Fruit fly (Drosophila melanogaster): ENCODE data around the gene brwl.

The brwl gene

DNA sequence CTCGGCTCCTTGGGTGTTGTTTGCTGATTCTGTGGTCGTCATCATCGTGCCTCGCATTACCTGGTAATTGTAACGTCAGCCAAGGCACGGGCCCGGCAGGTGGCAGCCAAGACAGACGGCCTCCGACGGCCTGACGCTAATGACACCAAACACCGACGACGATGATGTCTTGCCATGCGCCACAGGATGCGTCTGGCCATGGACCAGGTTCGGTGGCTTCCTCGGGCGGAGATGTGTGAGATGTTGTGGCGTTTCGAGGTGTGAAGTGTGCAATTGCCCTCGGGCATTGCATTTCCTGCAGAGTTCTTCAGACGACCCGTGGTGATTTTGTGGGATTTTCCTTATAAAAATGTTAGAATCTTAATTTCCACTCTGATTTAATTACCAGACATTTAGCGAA, 33.4 kb downstream of the brwl start (continued):
- no peak for TF ChIP-seq Lpt (GFP tag; optimal IDR thresholded peaks at IDR 0.05)

DNA sequence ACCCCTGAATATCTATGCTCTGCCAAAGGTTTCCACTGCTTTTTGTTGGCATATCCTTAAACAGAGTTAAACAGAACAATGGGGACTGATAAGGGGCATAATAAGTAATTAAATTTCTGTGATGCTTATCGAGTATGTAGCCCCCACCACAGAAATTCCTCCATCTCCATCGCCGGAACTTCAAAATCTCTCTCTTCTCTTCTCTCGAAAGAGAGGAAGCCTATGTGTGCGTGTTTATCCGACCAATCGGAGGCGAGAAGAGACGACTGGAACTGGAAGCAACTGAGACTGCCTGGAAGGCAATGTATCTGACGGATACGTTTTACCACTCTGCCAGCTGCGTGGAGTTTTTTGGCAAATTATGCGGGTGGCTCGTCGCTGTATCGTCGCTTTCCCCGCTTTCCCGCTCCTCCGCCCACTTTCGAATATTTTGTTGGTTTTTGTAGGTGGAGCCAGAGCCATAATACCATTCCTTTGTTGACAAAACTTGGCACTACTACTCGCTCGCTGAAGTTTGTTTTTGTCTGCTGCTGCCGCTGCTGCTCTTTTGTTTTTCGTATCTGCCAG, 39.4 kb downstream of the brwl start, which contains the start of gene gcm2:
Gene gcm2, plus strand, starts transcription at position 566 of the 567 bp plus-strand sequence.
- TF ChIP-seq stwl (tag; optimal IDR thresholded peaks at IDR 0.05) (no peak), pan (optimal IDR thresholded peaks at IDR 0.05) (no peak), pan (GFP tag; optimal IDR thresholded peaks at IDR 0.05 in 1 of 2, IDR thresholded peaks at IDR 0.05 in 1 of 2) (no peak), CG4707 (GFP tag; optimal IDR thresholded peaks at IDR 0.05) (no peak), crol (GFP tag; IDR thresholded peaks at IDR 0.05) (peak; percentile 12; the same call in 1 of the 2 replicates), BEAF-32 (GFP tag; optimal IDR thresholded peaks at IDR 0.05) (no peak), CG1024 (GFP tag; IDR thresholded peaks at IDR 0.05) (no peak), kay (GFP tag; optimal IDR thresholded peaks at IDR 0.05) (no peak), nerfin-1 (tag; optimal IDR thresholded peaks at IDR 0.05) (peak; percentile 64), Nf-YC (tag; optimal IDR thresholded peaks at IDR 0.05) (peak; percentile 95), sc (optimal IDR thresholded peaks at IDR 0.05) (no peak), sc (GFP tag; optimal IDR thresholded peaks at IDR 0.05) (no peak), CG4854 (GFP tag; optimal IDR thresholded peaks at IDR 0.05) (no peak), cg (GFP tag; optimal IDR thresholded peaks at IDR 0.05) (peak; percentile 60), CG8281 (tag; optimal IDR thresholded peaks at IDR 0.05) (no peak), lov (optimal IDR thresholded peaks at IDR 0.05) (no peak), lov (GFP tag; IDR thresholded peaks at IDR 0.05) (0 out of 3 replicates have a peak, but pooled peaks have one; percentile 4), insv (GFP tag; optimal IDR thresholded peaks at IDR 0.05) (no peak), gcm (GFP tag; optimal IDR thresholded peaks at IDR 0.05) (peak; percentile 98), CG17359 (tag; optimal IDR thresholded peaks at IDR 0.05) (no peak), Deaf1 (tag; optimal IDR thresholded peaks at IDR 0.05) (peak; percentile 49), CG10979 (tag; optimal IDR thresholded peaks at IDR 0.05) (no peak), Opbp (GFP tag; IDR thresholded peaks at IDR 0.05; ENCODE audit: partially characterized antibody) (no peak), Nf-YB (GFP tag; optimal IDR thresholded peaks at IDR 0.05) (peak; percentile 96), CG11398 (GFP tag; optimal IDR thresholded peaks at IDR 0.05) (no peak), sug (tag; optimal IDR thresholded peaks at IDR 0.05) (no peak), nau (GFP tag; optimal IDR thresholded peaks at IDR 0.05) (no peak), CG9817 (tag; optimal IDR thresholded peaks at IDR 0.05) (no peak), z (GFP tag; IDR thresholded peaks at IDR 0.05) (no peak), grn (GFP tag; optimal IDR thresholded peaks at IDR 0.05) (peak; percentile 20), CG15073 (GFP tag; optimal IDR thresholded peaks at IDR 0.05) (no peak), sd (tag; optimal IDR thresholded peaks at IDR 0.05) (peak; percentile 41), da (GFP tag; optimal IDR thresholded peaks at IDR 0.05) (no peak), Hand (GFP tag; optimal IDR thresholded peaks at IDR 0.05) (no peak), MESR4 (GFP tag; optimal IDR thresholded peaks at IDR 0.05) (no peak), CG14965 (GFP tag; optimal IDR thresholded peaks at IDR 0.05; ENCODE audit: borderline replicate concordance) (no peak), Trl (optimal IDR thresholded peaks at IDR 0.05) (peak; percentile 47 to 82), Trl (GFP tag; optimal IDR thresholded peaks at IDR 0.05) (no peak), zfh1 (GFP tag; IDR thresholded peaks at IDR 0.05) (no peak), CG13894 (tag; optimal IDR thresholded peaks at IDR 0.05) (no peak), Jarid2 (GFP tag; optimal IDR thresholded peaks at IDR 0.05) (peak; percentile 47), seq (GFP tag; IDR thresholded peaks at IDR 0.05) (no peak), slbo (GFP tag; IDR thresholded peaks at IDR 0.05) (no peak), NC2α (GFP tag; optimal IDR thresholded peaks at IDR 0.05) (no peak), CG12219 (GFP tag; optimal IDR thresholded peaks at IDR 0.05) (no peak), CG16813 (GFP tag; IDR thresholded peaks at IDR 0.05; ENCODE audit: partially characterized antibody) (no peak), CG9932 (GFP tag; IDR thresholded peaks at IDR 0.05) (no peak), CG16779 (GFP tag; IDR thresholded peaks at IDR 0.05) (0 out of 2 replicates have a peak, but pooled peaks have one; percentile 15)
